Worm (Caenorhabditis elegans): ENCODE results near the gene F10C1.23.
A peak's percentile ranks its signal among the peaks of the same experiment; 100 is the strongest.

Gene F10C1.23

ce11 chrII:5738795-5739194, 19.0 kb upstream of the F10C1.23 start, which contains the start of gene hlh-14:
TSS of gene hlh-14 (minus strand) at chrII:5738895.
- TF ChIP-seq dao-5 (tag; optimal IDR thresholded peaks at IDR 0.05) (no peak), him-1 (tag; optimal IDR thresholded peaks at IDR 0.05) (no peak), W03F9.2 (tag; optimal IDR thresholded peaks at IDR 0.05) (no peak)

ce11 chrII:5742767-5743166, 15.1 kb upstream of the F10C1.23 start:
- no peak for TF ChIP-seq him-1 (tag; optimal IDR thresholded peaks at IDR 0.05)
- TF ChIP-seq W03F9.2 (tag; optimal IDR thresholded peaks at IDR 0.05) = no peak
- no peak for TF ChIP-seq dao-5 (tag; optimal IDR thresholded peaks at IDR 0.05)

- no peak for TF ChIP-seq W03F9.2 (tag; optimal IDR thresholded peaks at IDR 0.05)
- no peak for TF ChIP-seq dao-5 (tag; optimal IDR thresholded peaks at IDR 0.05)
- no peak for TF ChIP-seq him-1 (tag; optimal IDR thresholded peaks at IDR 0.05)
These were observed 13.5 kb upstream of the F10C1.23 start for ce11 chrII:5744342-5744741.

- TF ChIP-seq him-1 (tag; optimal IDR thresholded peaks at IDR 0.05) = no peak
- TF ChIP-seq dao-5 (tag; optimal IDR thresholded peaks at IDR 0.05) = no peak
- no peak for TF ChIP-seq W03F9.2 (tag; optimal IDR thresholded peaks at IDR 0.05)
These were observed 12.8 kb upstream of the F10C1.23 start, which contains the start of gene F10C1.9 for ce11 chrII:5745088-5745487. TSS of gene F10C1.9 (minus strand) at chrII:5745284.

- TF ChIP-seq W03F9.2 (tag; optimal IDR thresholded peaks at IDR 0.05) (no peak), him-1 (tag; optimal IDR thresholded peaks at IDR 0.05) (no peak), dao-5 (tag; optimal IDR thresholded peaks at IDR 0.05) (no peak)
These were observed 10.5 kb upstream of the F10C1.23 start for ce11 chrII:5747312-5747711.

ce11 chrII:5748395-5748794, 9.4 kb upstream of the F10C1.23 start:
- TF ChIP-seq W03F9.2 (tag; optimal IDR thresholded peaks at IDR 0.05) = no peak
- no peak for TF ChIP-seq him-1 (tag; optimal IDR thresholded peaks at IDR 0.05)
- TF ChIP-seq dao-5 (tag; optimal IDR thresholded peaks at IDR 0.05) = no peak

- TF ChIP-seq him-1 (tag; optimal IDR thresholded peaks at IDR 0.05) (no peak), W03F9.2 (tag; optimal IDR thresholded peaks at IDR 0.05) (no peak), dao-5 (tag; optimal IDR thresholded peaks at IDR 0.05) (no peak)
These were observed 8.1 kb upstream of the F10C1.23 start, which contains the start of gene ifb-2 for ce11 chrII:5749733-5750238. TSS of gene ifb-2 (plus strand) at chrII:5750188.

ce11 chrII:5751353-5751752, 6.5 kb upstream of the F10C1.23 start:
- no peak for TF ChIP-seq him-1 (tag; optimal IDR thresholded peaks at IDR 0.05)
- no peak for TF ChIP-seq W03F9.2 (tag; optimal IDR thresholded peaks at IDR 0.05)
- TF ChIP-seq dao-5 (tag; optimal IDR thresholded peaks at IDR 0.05) = no peak

ce11 chrII:5754168-5754567, 3.7 kb upstream of the F10C1.23 start, which contains the start of gene F10C1.8:
TSS of gene F10C1.8 (plus strand) at chrII:5754468.
- TF ChIP-seq W03F9.2 (tag; optimal IDR thresholded peaks at IDR 0.05) = no peak
- TF ChIP-seq him-1 (tag; optimal IDR thresholded peaks at IDR 0.05) = no peak
- no peak for TF ChIP-seq dao-5 (tag; optimal IDR thresholded peaks at IDR 0.05)

- no peak for TF ChIP-seq dao-5 (tag; optimal IDR thresholded peaks at IDR 0.05)
- TF ChIP-seq him-1 (tag; optimal IDR thresholded peaks at IDR 0.05) = no peak
- TF ChIP-seq W03F9.2 (tag; optimal IDR thresholded peaks at IDR 0.05) = no peak
These were observed 7.5 kb downstream of the F10C1.23 start, which contains the start of gene ifb-1 for ce11 chrII:5765318-5765717. TSS of gene ifb-1 (plus strand) at chrII:5765618.

ce11 chrII:5768274-5768820, 10.5 kb downstream of the F10C1.23 start:
- TF ChIP-seq him-1 (tag; optimal IDR thresholded peaks at IDR 0.05) (no peak), dao-5 (tag; optimal IDR thresholded peaks at IDR 0.05) (no peak), W03F9.2 (tag; optimal IDR thresholded peaks at IDR 0.05) (no peak)

ce11 chrII:5772547-5773142, 14.8 kb downstream of the F10C1.23 start:
- TF ChIP-seq him-1 (tag; optimal IDR thresholded peaks at IDR 0.05) = peak; percentile 28
- no peak for TF ChIP-seq dao-5 (tag; optimal IDR thresholded peaks at IDR 0.05)

- TF ChIP-seq him-1 (tag; optimal IDR thresholded peaks at IDR 0.05) (no peak), W03F9.2 (tag; optimal IDR thresholded peaks at IDR 0.05) (no peak), dao-5 (tag; optimal IDR thresholded peaks at IDR 0.05) (no peak)
These were observed 16.3 kb downstream of the F10C1.23 start, which contains the start of the genes dmd-5 and F10C1.1 for ce11 chrII:5774120-5774519. TSS of gene dmd-5 (minus strand) at chrII:5774220. TSS of gene F10C1.1 (plus strand) at chrII:5774229.

ce11 chrII:5774879-5775278, 17.0 kb downstream of the F10C1.23 start:
- no peak for TF ChIP-seq him-1 (tag; optimal IDR thresholded peaks at IDR 0.05)
- TF ChIP-seq W03F9.2 (tag; optimal IDR thresholded peaks at IDR 0.05) = no peak
- no peak for TF ChIP-seq dao-5 (tag; optimal IDR thresholded peaks at IDR 0.05)

All from whole organism, L4/young adult.